Fruit fly (Drosophila melanogaster) whole organism, embryonic: ENCODE measurements around the gene TyrRS.

Experiments used
- B-H1 ChIP-seq: fragments of 200-800 bp; sonication (Bioruptor generic); IDR thresholded peaks from 3 replicates; pipeline ENCODE4 v1.3.6; 2022; ENCODE audit warnings: missing biosample characterization, missing genetic modification characterization
- C15 ChIP-seq: fragments of 200-800 bp; sonication (Bioruptor generic); IDR thresholded peaks from 3 replicates; pipeline ENCODE4 v1.3.6; 2022; ENCODE audit warnings: missing biosample characterization, missing genetic modification characterization
- CG10147 ChIP-seq: fragments of 200-800 bp; sonication (Bioruptor generic); optimal IDR thresholded peaks from 2 replicates; lab custom pipeline; 2019; ENCODE audit warnings: missing biosample characterization, mild to moderate bottlenecking, missing genetic modification characterization, moderate library complexity
- CG10209 ChIP-seq: fragments of 200-800 bp; sonication (Bioruptor generic); optimal IDR thresholded peaks from 3 replicates; lab custom pipeline; 2017; ENCODE audit warnings: missing biosample characterization, mild to moderate bottlenecking, missing genetic modification characterization, missing genetic modification reagents
- CG10431 ChIP-seq: fragments of 200-800 bp; sonication (Bioruptor generic); optimal IDR thresholded peaks from 3 replicates; lab custom pipeline; 2018; ENCODE audit warnings: missing biosample characterization, mild to moderate bottlenecking, missing genetic modification characterization
- CG11695 ChIP-seq: fragments of 200-800 bp; sonication (Bioruptor generic); IDR thresholded peaks from 3 replicates; pipeline ENCODE4 v1.3.6; 2022; ENCODE audit warnings: missing biosample characterization, missing genetic modification characterization
- CG1233 ChIP-seq: fragments of 200-800 bp; sonication (Bioruptor generic); optimal IDR thresholded peaks from 4 replicates; lab custom pipeline; 2018; ENCODE audit warnings: missing biosample characterization, mild to moderate bottlenecking, missing genetic modification characterization
- CG13775 ChIP-seq: fragments of 200-800 bp; sonication (Bioruptor generic); optimal IDR thresholded peaks from 3 replicates; lab custom pipeline; 2017; ENCODE audit warnings: missing biosample characterization, mild to moderate bottlenecking, missing genetic modification characterization
- CG14965 ChIP-seq: fragments of 200-800 bp; sonication (Bioruptor generic); optimal IDR thresholded peaks from 2 replicates; lab custom pipeline; 2016; ENCODE audit warnings: missing biosample characterization, missing genetic modification characterization, borderline replicate concordance
- CG17186 ChIP-seq: fragments of 200-800 bp; sonication (Bioruptor generic); optimal IDR thresholded peaks from 3 replicates; lab custom pipeline; 2017; ENCODE audit warnings: missing biosample characterization, missing genetic modification reagents, missing genetic modification characterization
- CG17385 ChIP-seq: fragments of 200-800 bp; sonication (Bioruptor generic); optimal IDR thresholded peaks from 3 replicates; lab custom pipeline; 2018; ENCODE audit warnings: missing biosample characterization, mild to moderate bottlenecking, missing genetic modification characterization
- CG17568 ChIP-seq: fragments of 200-800 bp; sonication (Bioruptor generic); optimal IDR thresholded peaks from 2 replicates; lab custom pipeline; 2018; ENCODE audit warnings: missing biosample characterization, mild to moderate bottlenecking, missing genetic modification characterization, moderate library complexity
- CG2116 ChIP-seq: fragments of 200-800 bp; sonication (Bioruptor generic); optimal IDR thresholded peaks from 3 replicates; lab custom pipeline; 2018; ENCODE audit warnings: missing biosample characterization, mild to moderate bottlenecking, missing genetic modification characterization
- CG30403 ChIP-seq: fragments of 200-800 bp; sonication (Bioruptor generic); optimal IDR thresholded peaks from 3 replicates; lab custom pipeline; 2016; ENCODE audit warnings: missing biosample characterization, missing genetic modification characterization
- CG3065 ChIP-seq: fragments of 200-800 bp; sonication (Bioruptor generic); optimal IDR thresholded peaks from 2 replicates; lab custom pipeline; 2016; ENCODE audit warnings: missing biosample characterization, missing genetic modification characterization
- CG32772 ChIP-seq: fragments of 200-800 bp; sonication (Bioruptor generic); IDR thresholded peaks from 2 replicates; pipeline ENCODE4 v1.3.6; 2022; ENCODE audit warnings: missing biosample characterization, missing genetic modification characterization
- CG4328 ChIP-seq: fragments of 200-800 bp; sonication (Bioruptor generic); optimal IDR thresholded peaks from 3 replicates; lab custom pipeline; 2017; ENCODE audit warnings: missing biosample characterization, missing genetic modification reagents, missing genetic modification characterization
- CG5953 ChIP-seq: fragments of 200-800 bp; sonication (Bioruptor generic); IDR thresholded peaks from 2 replicates; pipeline ENCODE4 v1.3.6; 2022; ENCODE audit warnings: missing biosample characterization, missing genetic modification characterization
- CkIIα-i1 ChIP-seq: fragments of 200-800 bp; sonication (Bioruptor generic); IDR thresholded peaks from 2 replicates; pipeline ENCODE4 v1.3.6; 2022; ENCODE audit warnings: missing biosample characterization, missing genetic modification characterization
- Doc2 ChIP-seq: fragments of 200-800 bp; sonication (Bioruptor generic); IDR thresholded peaks from 2 replicates; pipeline ENCODE4 v1.3.6; 2022; ENCODE audit warnings: missing biosample characterization, missing genetic modification characterization
- Eip74EF ChIP-seq, 2 experiments: fragments of 200-800 bp in 1 of 2; fragments of >200 bp in 1 of 2; sonication (Bioruptor generic) in 1 of 2; optimal IDR thresholded peaks; 2 replicates each; lab custom pipeline; 2017 to 2019; ENCODE audit warnings: missing biosample characterization in 2 of 2, missing genetic modification characterization in 2 of 2, mild to moderate bottlenecking in 1 of 2, moderate library complexity in 1 of 2
- Gsc ChIP-seq: fragments of 200-800 bp; sonication (Bioruptor generic); IDR thresholded peaks from 2 replicates; pipeline ENCODE4 v1.3.6; 2022; ENCODE audit warnings: missing biosample characterization, missing genetic modification characterization
- Hey ChIP-seq: fragments of 200-800 bp; sonication (Bioruptor generic); optimal IDR thresholded peaks from 3 replicates; lab custom pipeline; 2018; ENCODE audit warnings: missing biosample characterization, mild to moderate bottlenecking, missing genetic modification characterization
- Hr3 ChIP-seq: fragments of 200-800 bp; sonication (Bioruptor generic); optimal IDR thresholded peaks from 3 replicates; lab custom pipeline; 2016; ENCODE audit warnings: missing biosample characterization, missing genetic modification characterization
- Mad ChIP-seq: fragments of 200-800 bp; sonication (Bioruptor generic); optimal IDR thresholded peaks from 2 replicates; lab custom pipeline; 2016; ENCODE audit warnings: missing biosample characterization, missing genetic modification characterization
- Oaz ChIP-seq: fragments of 200-800 bp; sonication (Bioruptor generic); IDR thresholded peaks from 2 replicates; pipeline ENCODE4 v1.3.6; 2022; ENCODE audit warnings: missing biosample characterization, missing genetic modification characterization
- Oli ChIP-seq: fragments of 200-800 bp; sonication (Bioruptor generic); optimal IDR thresholded peaks from 2 replicates; lab custom pipeline; 2018; ENCODE audit warnings: missing biosample characterization, mild to moderate bottlenecking, missing genetic modification characterization, moderate library complexity
- Poxn ChIP-seq: fragments of 200-800 bp; sonication (Bioruptor generic); IDR thresholded peaks from 2 replicates; pipeline ENCODE4 v1.3.6; 2022; ENCODE audit warnings: missing biosample characterization, missing genetic modification characterization
- Spps ChIP-seq: fragments of 200-800 bp; sonication (Bioruptor generic); optimal IDR thresholded peaks from 2 replicates; lab custom pipeline; 2018; ENCODE audit warnings: missing biosample characterization, mild to moderate bottlenecking, missing genetic modification characterization
- Sry-δ ChIP-seq: fragments of 200-800 bp; sonication (Bioruptor generic); optimal IDR thresholded peaks from 2 replicates; lab custom pipeline; 2016; ENCODE audit warnings: missing biosample characterization, missing genetic modification characterization
- TFAM ChIP-seq: fragments of 200-800 bp; sonication (Bioruptor generic); optimal IDR thresholded peaks from 2 replicates; lab custom pipeline; 2017; ENCODE audit warnings: missing biosample characterization, missing genetic modification characterization, inconsistent platforms
- Tbp ChIP-seq: fragments of >200 bp; optimal IDR thresholded peaks from 2 replicates; lab custom pipeline; 2018; ENCODE audit warnings: missing biosample characterization, missing genetic modification characterization
- YL-1 ChIP-seq: fragments of 200-800 bp; sonication (Bioruptor generic); optimal IDR thresholded peaks from 3 replicates; lab custom pipeline; 2017; ENCODE audit warnings: missing biosample characterization, mild to moderate bottlenecking, missing genetic modification characterization
- bsh ChIP-seq, 2 experiments: fragments of 200-800 bp; sonication (Bioruptor generic); optimal IDR thresholded peaks; 2 replicates each; lab custom pipeline; 2017 to 2018; ENCODE audit warnings: mild to moderate bottlenecking in 2 of 2, missing biosample characterization in 2 of 2, missing genetic modification characterization in 2 of 2, moderate library complexity in 1 of 2
- danr ChIP-seq: fragments of 200-800 bp; sonication (Bioruptor generic); IDR thresholded peaks from 2 replicates; pipeline ENCODE4 v1.3.6; 2022; ENCODE audit warnings: missing biosample characterization, missing genetic modification characterization
- dimm ChIP-seq: fragments of 200-800 bp; sonication (Bioruptor generic); IDR thresholded peaks from 2 replicates; pipeline ENCODE4 v1.3.6; 2022; ENCODE audit warnings: missing biosample characterization, missing genetic modification characterization
- dm ChIP-seq: fragments of 200-800 bp; sonication (Bioruptor generic); optimal IDR thresholded peaks from 3 replicates; lab custom pipeline; 2016; ENCODE audit warnings: missing biosample characterization, missing genetic modification characterization
- eyg ChIP-seq: fragments of 200-800 bp; sonication (Bioruptor generic); optimal IDR thresholded peaks from 3 replicates; lab custom pipeline; 2016; ENCODE audit warnings: missing biosample characterization, missing genetic modification characterization
- grau ChIP-seq: fragments of 200-800 bp; optimal IDR thresholded peaks from 3 replicates; lab custom pipeline; 2019; ENCODE audit warnings: missing biosample characterization, mild to moderate bottlenecking, missing genetic modification characterization, moderate library complexity
- gsb ChIP-seq: fragments of 200-800 bp; sonication (Bioruptor generic); IDR thresholded peaks from 2 replicates; pipeline ENCODE4 v1.3.6; 2022; ENCODE audit warnings: missing biosample characterization, missing genetic modification characterization
- hbn ChIP-seq: fragments of 200-800 bp; sonication (Bioruptor generic); IDR thresholded peaks from 2 replicates; pipeline ENCODE4 v1.3.6; 2022; ENCODE audit warnings: missing biosample characterization, missing genetic modification characterization; ENCODE audit not compliant: partially characterized antibody
- nmo ChIP-seq: fragments of 200-800 bp; sonication (Bioruptor generic); optimal IDR thresholded peaks from 2 replicates; lab custom pipeline; 2018; ENCODE audit warnings: missing biosample characterization, mild to moderate bottlenecking, missing genetic modification characterization, moderate library complexity
- peb ChIP-seq: fragments of 200-800 bp; sonication (Bioruptor generic); IDR thresholded peaks from 2 replicates; pipeline ENCODE4 v1.3.6; 2022; ENCODE audit warnings: missing biosample characterization, missing genetic modification characterization
- phol ChIP-seq: fragments of 200-800 bp; sonication (Bioruptor generic); optimal IDR thresholded peaks from 3 replicates; lab custom pipeline; 2018; ENCODE audit warnings: missing biosample characterization, mild to moderate bottlenecking, missing genetic modification characterization, moderate library complexity
- pum ChIP-seq: fragments of 200-800 bp; sonication (Bioruptor generic); optimal IDR thresholded peaks from 2 replicates; lab custom pipeline; 2016; ENCODE audit warnings: missing biosample characterization, missing genetic modification characterization
- rib ChIP-seq: fragments of 200-800 bp; sonication (Bioruptor generic); IDR thresholded peaks from 2 replicates; pipeline ENCODE4 v1.3.6; 2022; ENCODE audit warnings: missing biosample characterization, missing genetic modification characterization
- sima ChIP-seq: fragments of 200-800 bp; sonication (Bioruptor generic); optimal IDR thresholded peaks from 2 replicates; lab custom pipeline; 2016; ENCODE audit warnings: missing biosample characterization, missing genetic modification characterization
- tx ChIP-seq: fragments of 200-800 bp; sonication (Bioruptor generic); optimal IDR thresholded peaks from 2 replicates; lab custom pipeline; 2016; ENCODE audit warnings: missing biosample characterization, missing genetic modification characterization
- unpg ChIP-seq: fragments of 200-800 bp; sonication (Bioruptor generic); optimal IDR thresholded peaks from 3 replicates; lab custom pipeline; 2018; ENCODE audit warnings: missing biosample characterization, mild to moderate bottlenecking, missing genetic modification characterization, moderate library complexity
- wor ChIP-seq: fragments of 200-800 bp; sonication (Bioruptor generic); IDR thresholded peaks from 2 replicates; pipeline ENCODE4 v1.3.6; 2022; ENCODE audit warnings: missing biosample characterization, missing genetic modification characterization
- z ChIP-seq: fragments of 200-800 bp; sonication (Bioruptor generic); IDR thresholded peaks from 3 replicates; pipeline ENCODE4 v1.3.6; 2022; ENCODE audit warnings: missing biosample characterization, missing genetic modification characterization

TyrRS gene

dm6 chr3L:16412394-16412950 lies 6.6 kb downstream of the TyrRS start, which contains the start of gene Serinc (continued):
- TF ChIP-seq Gsc (GFP tag; lab: Robert Waterston, UW) = no peak
- TF ChIP-seq Doc2 = no peak
- peak; percentile 9 for TF ChIP-seq Oli (tag; lab: Kevin White, UChicago)
- TF ChIP-seq sima (GFP tag; lab: Kevin White, UChicago) = no peak
- no peak for TF ChIP-seq eyg
- TF ChIP-seq Eip74EF (GFP tag; optimal IDR thresholded peaks at IDR 0.05; lab: Kevin White, UChicago) = no peak
- no peak for TF ChIP-seq Oaz (GFP tag; lab: Robert Waterston, UW)
- TF ChIP-seq Hey (tag; lab: Kevin White, UChicago) = no peak
- TF ChIP-seq Poxn (GFP tag; lab: Robert Waterston, UW) = no peak
- TF ChIP-seq tx (GFP tag; lab: Kevin White, UChicago) = peak; percentile 37
- no peak for TF ChIP-seq CkIIα-i1
- no peak for TF ChIP-seq B-H1
- TF ChIP-seq CG14965 (GFP tag; lab: Kevin White, UChicago) = peak; percentile 99
- TF ChIP-seq bsh (GFP tag; optimal IDR thresholded peaks at IDR 0.05; lab: Kevin White, UChicago) = peak in 1 of 2 experiments; percentile 42
- peak; percentile 28 for TF ChIP-seq CG1233 (GFP tag; lab: Kevin White, UChicago)
- peak; percentile 97 for TF ChIP-seq Sry-δ (GFP tag; lab: Kevin White, UChicago)
- no peak for TF ChIP-seq dimm (GFP tag; lab: Robert Waterston, UW)
- TF ChIP-seq pum (GFP tag; lab: Kevin White, UChicago) = peak; percentile 17
- TF ChIP-seq CG10431 (GFP tag; lab: Kevin White, UChicago) = peak; percentile 14
- no peak for TF ChIP-seq gsb (GFP tag; lab: Robert Waterston, UW)
- TF ChIP-seq CG2116 (GFP tag; lab: Kevin White, UChicago) = peak; percentile 84
- no peak for TF ChIP-seq C15 (GFP tag; lab: Robert Waterston, UW)
- TF ChIP-seq nmo (GFP tag; lab: Kevin White, UChicago) = peak; percentile 80
- TF ChIP-seq Mad (GFP tag; lab: Kevin White, UChicago) = peak; percentile 62
- TF ChIP-seq dm (GFP tag; lab: Kevin White, UChicago) = peak; percentile 49
- TF ChIP-seq CG32772 = peak; percentile 41; the same call in 1 of the 2 replicates
- peak; percentile 15 for TF ChIP-seq CG10209 (GFP tag; lab: Kevin White, UChicago)
- no peak for TF ChIP-seq danr (GFP tag; lab: Robert Waterston, UW)
- TF ChIP-seq YL-1 (GFP tag; lab: Kevin White, UChicago) = peak; percentile 81
- peak; percentile 75 for TF ChIP-seq phol (tag; lab: Kevin White, UChicago)
- TF ChIP-seq peb (GFP tag; lab: Robert Waterston, UW) = no peak
- TF ChIP-seq CG4328 (GFP tag; lab: Kevin White, UChicago) = peak; percentile 15
- no peak for TF ChIP-seq CG5953 (GFP tag; lab: Robert Waterston, UW)
- peak; percentile 70 for TF ChIP-seq CG30403
- no peak for TF ChIP-seq rib (GFP tag; lab: Robert Waterston, UW)
- no peak for TF ChIP-seq unpg
- TF ChIP-seq Hr3 (GFP tag; lab: Kevin White, UChicago) = peak; percentile 56
- TF ChIP-seq CG17385 (GFP tag; lab: Kevin White, UChicago) = peak; percentile 38
- no peak for TF ChIP-seq Tbp (GFP tag; lab: Kevin White, UChicago)
- TF ChIP-seq z (GFP tag; lab: Robert Waterston, UW) = no peak
- no peak for TF ChIP-seq TFAM
- no peak for TF ChIP-seq CG17568 (GFP tag; lab: Kevin White, UChicago)
- TF ChIP-seq CG17186 (GFP tag; lab: Kevin White, UChicago) = peak; percentile 66
- TF ChIP-seq CG10147 = peak; percentile 57
- peak; percentile 56 for TF ChIP-seq grau (tag; lab: Kevin White, UChicago)
- TF ChIP-seq wor (GFP tag; lab: Robert Waterston, UW) = no peak; the same call in 1 of the 2 replicates
- no peak for TF ChIP-seq Spps (tag; lab: Kevin White, UChicago)
- no peak for TF ChIP-seq CG11695 (GFP tag; lab: Robert Waterston, UW)
- TF ChIP-seq hbn = peak; percentile 98
- peak; percentile 33 for TF ChIP-seq CG3065 (GFP tag; lab: Kevin White, UChicago)
- TF ChIP-seq CG13775 (GFP tag; lab: Kevin White, UChicago) = peak; percentile 66
